Worm (Caenorhabditis elegans): ENCODE measurements around the gene F59B8.1.

Gene F59B8.1

ce11 chrIV:9396118-9396517 is 31.9 kb upstream of the F59B8.1 start, which contains the start of gene col-121:
TSS of gene col-121 (minus strand) at chrIV:9396218.
- TF ChIP-seq ceh-19 (GFP tag; optimal IDR thresholded peaks at IDR 0.05) (no peak), syd-9 (tag; optimal IDR thresholded peaks at IDR 0.05) (no peak), ceh-24 (tag; optimal IDR thresholded peaks at IDR 0.05) (no peak), ceh-34 (tag; optimal IDR thresholded peaks at IDR 0.05) (no peak), ceh-6 (GFP tag; optimal IDR thresholded peaks at IDR 0.05) (no peak), ahr-1 (tag; optimal IDR thresholded peaks at IDR 0.05) (no peak), pros-1 (tag; optimal IDR thresholded peaks at IDR 0.05) (no peak)

DNA sequence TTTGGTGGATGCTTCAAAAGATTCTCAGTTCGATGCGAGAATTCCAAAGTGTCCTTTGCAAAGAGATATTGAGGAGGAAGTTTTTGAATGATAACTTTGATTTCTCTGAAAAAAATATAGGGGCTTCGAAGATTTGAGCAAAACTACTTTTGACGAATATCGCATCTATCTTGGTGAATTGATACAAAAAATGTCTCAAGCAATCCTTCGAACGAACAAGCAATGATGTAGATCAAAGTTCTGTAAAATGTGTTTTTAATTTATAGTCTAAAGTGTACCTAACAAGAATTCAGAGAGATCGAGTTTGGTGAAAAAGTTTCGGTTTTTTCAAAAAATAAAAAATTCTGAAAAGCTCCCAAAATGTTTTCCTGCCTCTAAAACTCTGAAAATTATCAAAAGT is 30.8 kb upstream of the F59B8.1 start, which contains the start of gene F56D5.3:
F56D5.3 (plus strand) TSS at position 301 of the 400 bp plus-strand sequence.
- no peak for TF ChIP-seq hlh-8 (tag; optimal IDR thresholded peaks at IDR 0.05)
- no peak for TF ChIP-seq nhr-11 (tag; optimal IDR thresholded peaks at IDR 0.05)
- TF ChIP-seq sdc-2 (tag; optimal IDR thresholded peaks at IDR 0.05) = no peak
- TF ChIP-seq ets-4 (tag; optimal IDR thresholded peaks at IDR 0.05) = no peak
- TF ChIP-seq pax-1 (tag; optimal IDR thresholded peaks at IDR 0.05) = no peak
- no peak for TF ChIP-seq pqm-1 (tag; optimal IDR thresholded peaks at IDR 0.05)
- no peak for TF ChIP-seq mec-3 (tag; optimal IDR thresholded peaks at IDR 0.05; ENCODE audit: borderline replicate concordance)
- TF ChIP-seq ttx-3 (tag; optimal IDR thresholded peaks at IDR 0.05) = no peak
- TF ChIP-seq pha-2 (tag; optimal IDR thresholded peaks at IDR 0.05) = no peak
- no peak for TF ChIP-seq dve-1 (tag; optimal IDR thresholded peaks at IDR 0.05)
- TF ChIP-seq ceh-6 (GFP tag; optimal IDR thresholded peaks at IDR 0.05) = no peak
- TF ChIP-seq hlh-13 (GFP tag; optimal IDR thresholded peaks at IDR 0.05) = no peak
- TF ChIP-seq ceh-9 (tag; optimal IDR thresholded peaks at IDR 0.05) = no peak
- no peak for TF ChIP-seq Y22D7AL.16 (tag; optimal IDR thresholded peaks at IDR 0.05)
- TF ChIP-seq ceh-24 (tag; optimal IDR thresholded peaks at IDR 0.05) = no peak

- TF ChIP-seq ceh-19 (GFP tag; optimal IDR thresholded peaks at IDR 0.05) = no peak
- no peak for TF ChIP-seq pax-1 (tag; optimal IDR thresholded peaks at IDR 0.05)
- no peak for TF ChIP-seq ceh-6 (GFP tag; optimal IDR thresholded peaks at IDR 0.05)
- no peak for TF ChIP-seq lin-11 (tag; optimal IDR thresholded peaks at IDR 0.05)
- TF ChIP-seq zip-5 (tag; optimal IDR thresholded peaks at IDR 0.05) = no peak
- no peak for TF ChIP-seq ceh-24 (tag; optimal IDR thresholded peaks at IDR 0.05)
- TF ChIP-seq ama-1 (optimal IDR thresholded peaks at IDR 0.05) = no peak
- no peak for TF ChIP-seq unc-86 (tag; optimal IDR thresholded peaks at IDR 0.05)
- no peak for TF ChIP-seq tbx-7 (tag; optimal IDR thresholded peaks at IDR 0.05)
- TF ChIP-seq pag-3 (tag; optimal IDR thresholded peaks at IDR 0.05; ENCODE audit: borderline replicate concordance) = no peak
- TF ChIP-seq fkh-6 (tag; optimal IDR thresholded peaks at IDR 0.05) = no peak
Measured at ce11 chrIV:9398512-9398911, 29.5 kb upstream of the F59B8.1 start, which contains the start of gene F56D5.2. TSS of gene F56D5.2 (minus strand) at chrIV:9398612.

- TF ChIP-seq ets-4 (tag; optimal IDR thresholded peaks at IDR 0.05) = no peak
- TF ChIP-seq fkh-10 (GFP tag; optimal IDR thresholded peaks at IDR 0.05) = no peak
- TF ChIP-seq che-1 (tag; optimal IDR thresholded peaks at IDR 0.05) = no peak
- no peak for TF ChIP-seq lin-11 (tag; optimal IDR thresholded peaks at IDR 0.05)
- TF ChIP-seq T23F11.4 (GFP tag; optimal IDR thresholded peaks at IDR 0.05) = no peak
- TF ChIP-seq npax-4 (tag; optimal IDR thresholded peaks at IDR 0.05) = no peak
- TF ChIP-seq ztf-16 (tag; optimal IDR thresholded peaks at IDR 0.05) = no peak
- no peak for TF ChIP-seq eyg-1 (tag; optimal IDR thresholded peaks at IDR 0.05)
- TF ChIP-seq pag-3 (tag; optimal IDR thresholded peaks at IDR 0.05; ENCODE audit: borderline replicate concordance) = no peak
- TF ChIP-seq dve-1 (tag; optimal IDR thresholded peaks at IDR 0.05) = no peak
- no peak for TF ChIP-seq hlh-6 (tag; optimal IDR thresholded peaks at IDR 0.05)
- TF ChIP-seq nfya-1 (tag; optimal IDR thresholded peaks at IDR 0.05) = no peak
Measured at ce11 chrIV:9401715-9402114, 26.3 kb upstream of the F59B8.1 start, which contains the start of gene F56D5.6. TSS of gene F56D5.6 (plus strand) at chrIV:9401922.

Data from whole organism, late embryonic.